Fruit fly (Drosophila melanogaster) whole organism, pupa: Measurements from ENCODE around the gene MED18.
A peak's percentile ranks its signal among the peaks of the same experiment; 100 is the strongest.

Source experiments
- CG10348 ChIP-seq: fragments of 200-800 bp; sonication (Bioruptor generic); IDR thresholded peaks from 2 replicates; pipeline ENCODE4 v1.3.6; 2022; ENCODE audit warnings: missing biosample characterization, missing genetic modification characterization
- CG12605 ChIP-seq: fragments of 200-800 bp; sonication (Bioruptor generic); IDR thresholded peaks from 2 replicates; pipeline ENCODE4 v1.3.6; 2022; ENCODE audit warnings: missing biosample characterization, missing genetic modification characterization
- CG13204 ChIP-seq: fragments of 200-800 bp; sonication (Bioruptor generic); optimal IDR thresholded peaks from 2 replicates; lab custom pipeline; 2018; ENCODE audit warnings: missing biosample characterization, mild to moderate bottlenecking, missing genetic modification characterization, moderate library complexity
- CG14655 ChIP-seq: fragments of 200-800 bp; sonication (Bioruptor generic); optimal IDR thresholded peaks from 3 replicates; lab custom pipeline; 2017; ENCODE audit warnings: mild to moderate bottlenecking, missing biosample characterization, missing genetic modification reagents, missing genetic modification characterization
- CG15710 ChIP-seq: fragments of 200-800 bp; sonication (Bioruptor generic); optimal IDR thresholded peaks from 2 replicates; lab custom pipeline; 2018; ENCODE audit warnings: missing biosample characterization, mild to moderate bottlenecking, missing genetic modification characterization, moderate library complexity
- CG17806 ChIP-seq: fragments of 200-800 bp; sonication (Bioruptor generic); optimal IDR thresholded peaks from 2 replicates; lab custom pipeline; 2018; ENCODE audit warnings: missing biosample characterization, mild to moderate bottlenecking, missing genetic modification characterization, moderate library complexity
- CG32121 ChIP-seq: fragments of 200-800 bp; sonication (Bioruptor generic); IDR thresholded peaks from 2 replicates; pipeline ENCODE4 v1.3.6; 2022; ENCODE audit warnings: missing biosample characterization, missing genetic modification characterization
- CG34367 ChIP-seq: fragments of 200-800 bp; sonication (Bioruptor generic); optimal IDR thresholded peaks from 2 replicates; lab custom pipeline; 2018; ENCODE audit warnings: missing biosample characterization, mild to moderate bottlenecking, missing genetic modification characterization
- CG4496 ChIP-seq: fragments of 200-800 bp; sonication (Bioruptor generic); IDR thresholded peaks from 3 replicates; pipeline ENCODE4 v1.3.6; 2022; ENCODE audit warnings: missing biosample characterization, missing genetic modification characterization
- CG8159 ChIP-seq: fragments of 200-800 bp; sonication (Bioruptor generic); optimal IDR thresholded peaks from 3 replicates; lab custom pipeline; 2018; ENCODE audit warnings: missing biosample characterization, mild to moderate bottlenecking, missing genetic modification characterization, moderate library complexity
- CG8301 ChIP-seq: fragments of 200-800 bp; sonication (Bioruptor generic); optimal IDR thresholded peaks from 2 replicates; lab custom pipeline; 2018; ENCODE audit warnings: missing biosample characterization, mild to moderate bottlenecking, missing genetic modification characterization
- CG9948 ChIP-seq: fragments of 200-800 bp; sonication (Bioruptor generic); optimal IDR thresholded peaks from 2 replicates; lab custom pipeline; 2018; ENCODE audit warnings: missing biosample characterization, mild to moderate bottlenecking, missing genetic modification characterization, moderate library complexity
- D1 ChIP-seq: fragments of 200-800 bp; sonication (Bioruptor generic); optimal IDR thresholded peaks from 2 replicates; lab custom pipeline; 2018; ENCODE audit warnings: missing biosample characterization, mild to moderate bottlenecking, missing genetic modification characterization, moderate library complexity
- EcR ChIP-seq: fragments of 200-800 bp; sonication (Bioruptor generic); optimal IDR thresholded peaks from 3 replicates; lab custom pipeline; 2019; ENCODE audit warnings: missing biosample characterization, missing genetic modification characterization, mild to moderate bottlenecking, moderate library complexity, missing genetic modification reagents
- Ets98B ChIP-seq: fragments of 200-800 bp; sonication (Bioruptor generic); IDR thresholded peaks from 2 replicates; pipeline ENCODE4 v1.3.6; 2022; ENCODE audit warnings: missing biosample characterization, missing genetic modification characterization
- Pif1A ChIP-seq: fragments of 200-800 bp; sonication (Bioruptor generic); optimal IDR thresholded peaks from 3 replicates; lab custom pipeline; 2016; ENCODE audit warnings: missing biosample characterization, missing genetic modification characterization
- Pif1B ChIP-seq: fragments of 200-800 bp; sonication (Bioruptor generic); optimal IDR thresholded peaks from 3 replicates; lab custom pipeline; 2016; ENCODE audit warnings: missing biosample characterization, missing genetic modification characterization
- Snoo ChIP-seq: fragments of 200-800 bp; sonication (Bioruptor generic); optimal IDR thresholded peaks from 3 replicates; lab custom pipeline; 2017; ENCODE audit warnings: missing biosample characterization, mild to moderate bottlenecking, missing genetic modification characterization, inconsistent platforms
- fd96Ca ChIP-seq: fragments of 200-800 bp; sonication (Bioruptor generic); IDR thresholded peaks from 3 replicates; pipeline ENCODE4 v1.3.6; 2022; ENCODE audit warnings: missing biosample characterization, missing genetic modification characterization
- gl ChIP-seq: fragments of 200-800 bp; sonication (Bioruptor generic); optimal IDR thresholded peaks from 2 replicates; lab custom pipeline; 2018; ENCODE audit warnings: missing biosample characterization, mild to moderate bottlenecking, missing genetic modification characterization
- rn ChIP-seq: fragments of 200-800 bp; sonication (Bioruptor generic); IDR thresholded peaks from 2 replicates; pipeline ENCODE4 v1.3.6; 2022; ENCODE audit warnings: missing biosample characterization, missing genetic modification characterization

The MED18 gene

DNA sequence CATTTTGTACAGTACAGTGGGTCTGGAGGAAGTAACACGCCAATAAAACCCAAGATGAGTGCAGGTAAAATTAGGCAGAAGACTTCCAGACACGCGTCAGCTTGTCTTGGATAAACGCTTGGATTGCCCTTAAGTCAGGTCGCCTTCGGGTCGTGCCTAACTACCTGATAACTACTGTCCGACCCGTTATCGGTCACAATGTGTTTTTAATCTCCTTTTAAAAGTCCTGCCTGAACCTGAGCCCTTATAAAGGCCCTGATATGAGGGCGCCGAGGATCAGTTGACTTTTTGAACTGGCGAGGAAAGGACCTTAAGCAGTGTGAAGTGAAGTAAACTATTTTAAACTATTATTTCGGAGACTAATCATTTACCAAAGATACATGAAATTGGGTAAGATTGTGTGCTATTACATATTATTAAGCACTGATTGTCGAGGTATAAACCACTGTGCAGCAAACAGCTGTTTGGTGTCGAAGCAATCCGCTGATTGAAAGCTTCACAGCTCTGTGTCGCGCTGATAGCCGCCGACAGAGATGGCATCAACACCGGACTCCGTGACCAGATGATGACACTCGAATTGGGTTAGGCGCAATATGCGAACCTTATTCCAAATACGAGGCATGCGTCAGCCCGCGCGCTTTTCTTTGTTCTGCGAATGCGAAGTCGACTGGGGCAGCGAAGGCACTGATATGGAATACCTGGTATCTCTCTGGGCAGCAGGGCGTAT, 41.7 kb upstream of the MED18 start:
- no peak for TF ChIP-seq CG8301 (tag; lab: Kevin White, UChicago)

DNA sequence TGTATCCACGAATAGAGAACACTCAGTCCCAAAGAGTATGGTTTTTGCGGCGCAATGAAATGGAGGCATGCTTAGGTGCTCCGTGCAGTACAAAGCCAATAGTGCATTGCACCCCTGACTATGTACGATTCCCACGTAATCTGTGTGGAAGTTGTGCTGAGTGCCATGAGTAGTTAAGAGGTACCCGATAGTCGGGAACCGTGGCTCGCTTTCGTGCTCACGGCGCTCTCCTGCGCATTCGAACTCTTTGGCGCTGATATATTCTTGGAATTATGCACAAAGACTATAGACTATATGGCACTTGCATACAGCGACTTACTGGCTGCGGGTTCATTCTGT, 41.1 kb upstream of the MED18 start:
- peak; percentile 5 for TF ChIP-seq D1 (tag; lab: Kevin White, UChicago)
- TF ChIP-seq CG9948, result peak; percentile 56
- peak; percentile 68 for TF ChIP-seq CG32121 (GFP tag; lab: Robert Waterston, UW)
- TF ChIP-seq CG14655 (GFP tag; lab: Kevin White, UChicago), result peak; percentile 72
- TF ChIP-seq CG8159 (tag; lab: Kevin White, UChicago), result peak; percentile 67
- TF ChIP-seq rn (GFP tag; lab: Robert Waterston, UW), result no peak
- TF ChIP-seq Snoo (tag; lab: Kevin White, UChicago), result peak; percentile 67
- TF ChIP-seq CG13204, result peak; percentile 14
- peak; percentile 58; the same call in 2 of the 3 replicates for TF ChIP-seq fd96Ca
- TF ChIP-seq CG8301 (tag; lab: Kevin White, UChicago), result peak; percentile 59
- TF ChIP-seq Ets98B, result peak; percentile 58; the same call in 1 of the 2 replicates
- TF ChIP-seq gl (tag; lab: Kevin White, UChicago), result peak; percentile 21
- TF ChIP-seq Pif1A (GFP tag; lab: Kevin White, UChicago), result peak; percentile 65
- peak; percentile 42 for TF ChIP-seq Pif1B
- TF ChIP-seq CG15710 (tag; lab: Kevin White, UChicago), result peak; percentile 68
- TF ChIP-seq EcR (GFP tag; lab: Kevin White, UChicago), result peak; percentile 95
- TF ChIP-seq CG17806 (tag; lab: Kevin White, UChicago), result peak; percentile 55
- TF ChIP-seq CG34367 (tag; lab: Kevin White, UChicago), result peak; percentile 56
- TF ChIP-seq CG10348 (GFP tag; lab: Robert Waterston, UW), result peak; percentile 44; the same call in 1 of the 2 replicates
- TF ChIP-seq CG12605 (GFP tag; lab: Robert Waterston, UW), result no peak; the same call in 1 of the 2 replicates
- TF ChIP-seq CG4496 (GFP tag; lab: Robert Waterston, UW), result peak; percentile 80; the same call in 2 of the 3 replicates

DNA sequence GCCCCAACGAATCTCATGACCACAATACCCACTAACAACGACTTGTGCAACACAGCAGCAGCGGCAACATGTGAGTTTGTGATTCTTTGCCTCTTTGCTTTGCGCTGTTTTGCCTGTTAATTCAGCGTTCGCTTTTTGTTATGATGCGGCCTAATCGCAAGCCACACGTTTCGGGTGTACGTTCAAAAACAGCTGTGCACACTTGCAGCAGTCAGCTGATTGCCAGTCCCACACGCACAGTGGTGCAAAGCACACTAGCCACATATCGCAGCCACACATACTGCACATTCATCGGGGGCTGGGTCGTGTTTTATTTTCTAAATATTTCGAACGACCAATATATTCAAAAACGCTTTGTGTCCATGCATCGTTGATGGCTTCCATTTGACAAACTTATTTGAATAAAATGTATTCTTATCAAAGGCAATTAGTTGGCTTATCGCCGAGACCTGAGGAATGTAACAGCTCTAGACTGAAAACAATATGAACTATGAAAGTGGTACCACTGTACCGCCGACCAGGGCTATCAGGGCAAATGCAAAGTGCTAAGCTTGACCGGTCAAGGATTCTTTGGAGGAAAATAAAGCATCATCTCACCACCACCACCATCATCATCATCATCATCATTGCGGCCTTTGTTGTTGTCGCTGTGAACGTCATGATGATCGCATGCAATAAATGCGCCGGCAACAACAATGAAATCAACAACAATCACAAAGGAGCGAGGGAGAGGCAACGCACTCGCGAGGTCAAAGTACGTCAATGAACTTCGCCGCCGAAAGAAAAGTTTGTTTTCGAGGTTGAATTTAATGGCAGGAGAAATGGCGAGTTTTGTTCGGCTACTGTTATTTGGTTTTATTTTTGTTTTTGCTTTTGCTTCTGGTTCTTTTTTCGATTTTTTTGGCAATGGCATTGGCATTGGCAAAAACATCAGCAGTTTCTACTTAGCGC, 39.5 kb upstream of the MED18 start:
- TF ChIP-seq Pif1B (peak; percentile 52), D1 (tag; lab: Kevin White, UChicago) (no peak), rn (GFP tag; lab: Robert Waterston, UW) (no peak), CG14655 (GFP tag; lab: Kevin White, UChicago) (peak; percentile 60), Pif1A (GFP tag; lab: Kevin White, UChicago) (peak; percentile 70), CG9948 (peak; percentile 53), CG10348 (GFP tag; lab: Robert Waterston, UW) (no peak), CG34367 (tag; lab: Kevin White, UChicago) (peak; percentile 45), CG32121 (GFP tag; lab: Robert Waterston, UW) (no peak), CG8301 (tag; lab: Kevin White, UChicago) (peak; percentile 39), CG17806 (tag; lab: Kevin White, UChicago) (peak; percentile 41), CG8159 (tag; lab: Kevin White, UChicago) (peak; percentile 69), CG15710 (tag; lab: Kevin White, UChicago) (peak; percentile 72), fd96Ca (no peak; the same call in 2 of the 3 replicates), Snoo (tag; lab: Kevin White, UChicago) (peak; percentile 43), CG12605 (GFP tag; lab: Robert Waterston, UW) (no peak), Ets98B (no peak), EcR (GFP tag; lab: Kevin White, UChicago) (peak; percentile 99), CG4496 (GFP tag; lab: Robert Waterston, UW) (peak; percentile 34; the same call in 2 of the 3 replicates), gl (tag; lab: Kevin White, UChicago) (no peak), CG13204 (no peak)

DNA sequence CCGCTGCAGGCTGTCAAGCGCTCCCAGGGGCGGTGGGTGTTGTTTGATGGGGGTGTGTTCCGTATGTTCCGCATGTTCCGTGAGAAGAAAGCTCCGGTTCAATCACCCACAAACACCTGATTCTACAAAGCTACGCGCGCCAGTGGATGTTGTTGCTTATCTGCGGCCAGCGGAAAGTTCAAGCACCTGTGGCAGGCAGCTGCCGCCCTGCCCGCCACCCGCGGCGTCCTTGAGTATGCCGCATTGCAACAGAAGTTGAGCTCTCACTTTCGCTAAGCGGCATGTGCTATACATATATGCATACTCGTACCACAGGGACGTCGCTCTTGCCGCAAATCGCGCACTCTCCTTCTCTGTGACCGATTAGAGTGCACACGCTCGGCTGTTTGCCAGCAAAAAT, 37.6 kb upstream of the MED18 start:
- TF ChIP-seq CG14655 (GFP tag; lab: Kevin White, UChicago) (peak; percentile 3), CG9948 (no peak), CG12605 (GFP tag; lab: Robert Waterston, UW) (peak; percentile 53; the same call in 1 of the 2 replicates), D1 (tag; lab: Kevin White, UChicago) (no peak), Snoo (tag; lab: Kevin White, UChicago) (no peak), EcR (GFP tag; lab: Kevin White, UChicago) (peak; percentile 90)

DNA sequence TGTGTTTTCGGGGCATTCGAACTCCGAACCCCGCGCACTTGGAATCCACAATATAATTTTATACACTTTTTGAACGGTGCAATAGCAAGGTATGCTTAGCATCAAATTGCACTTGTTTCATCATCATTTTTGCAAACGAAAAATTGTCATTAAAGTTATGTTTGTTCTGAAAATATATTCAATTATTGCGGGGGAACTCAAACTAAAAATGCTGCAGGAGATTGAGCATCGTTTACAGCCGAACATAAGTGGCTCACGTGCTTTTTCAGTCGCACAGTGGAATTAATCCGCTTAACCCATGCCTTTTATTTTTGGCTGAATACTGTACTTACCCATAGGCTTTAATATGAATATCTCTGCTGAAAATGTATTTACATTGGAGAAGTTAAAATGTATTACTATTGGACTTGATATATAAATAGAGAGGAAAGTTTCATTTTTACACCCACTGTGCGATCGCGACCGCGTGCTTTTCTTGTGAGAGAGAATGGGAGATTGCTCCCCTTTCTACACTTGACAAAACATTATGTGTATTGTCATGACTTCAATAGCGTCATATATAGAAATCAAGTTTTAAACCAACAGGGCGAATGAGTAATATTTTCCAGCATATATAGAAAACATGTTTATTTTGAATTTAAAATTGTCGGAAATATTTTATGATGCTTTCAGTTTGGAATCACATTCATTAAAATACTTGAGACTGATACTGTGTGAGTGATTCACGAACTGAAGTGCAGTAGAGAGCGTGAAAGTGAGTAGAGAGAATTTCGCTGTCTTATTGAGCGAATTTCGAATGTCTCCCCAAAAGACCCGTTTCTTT, 35.1 kb upstream of the MED18 start:
- TF ChIP-seq EcR (GFP tag; lab: Kevin White, UChicago), result peak; percentile 67
- TF ChIP-seq CG12605 (GFP tag; lab: Robert Waterston, UW), result peak; percentile 99
- TF ChIP-seq Pif1B, result peak; percentile 99
- peak; percentile 98 for TF ChIP-seq CG8301 (tag; lab: Kevin White, UChicago)
- peak; percentile 96 for TF ChIP-seq gl (tag; lab: Kevin White, UChicago)
- TF ChIP-seq fd96Ca, result peak; percentile 99
- peak; percentile 98 for TF ChIP-seq Snoo (tag; lab: Kevin White, UChicago)
- TF ChIP-seq CG32121 (GFP tag; lab: Robert Waterston, UW), result peak; percentile 99
- peak; percentile 98 for TF ChIP-seq rn (GFP tag; lab: Robert Waterston, UW)
- peak; percentile 99 for TF ChIP-seq Ets98B
- peak; percentile 98 for TF ChIP-seq CG14655 (GFP tag; lab: Kevin White, UChicago)
- peak; percentile 87 for TF ChIP-seq CG13204
- TF ChIP-seq D1 (tag; lab: Kevin White, UChicago), result peak; percentile 89
- peak; percentile 100 for TF ChIP-seq CG4496 (GFP tag; lab: Robert Waterston, UW)
- TF ChIP-seq CG17806 (tag; lab: Kevin White, UChicago), result peak; percentile 99
- TF ChIP-seq CG34367 (tag; lab: Kevin White, UChicago), result peak; percentile 98
- TF ChIP-seq CG8159 (tag; lab: Kevin White, UChicago), result peak; percentile 98
- peak; percentile 97 for TF ChIP-seq CG9948
- peak; percentile 99 for TF ChIP-seq Pif1A (GFP tag; lab: Kevin White, UChicago)
- TF ChIP-seq CG10348 (GFP tag; lab: Robert Waterston, UW), result peak; percentile 94
- peak; percentile 95 for TF ChIP-seq CG15710 (tag; lab: Kevin White, UChicago)
